Worm (Caenorhabditis elegans) whole organism, early embryonic: Measurements from ENCODE around the gene enpp-1.
"Not testable (repeated sequence)": the region's sequence is repeated elsewhere in the genome, so short reads cannot be mapped to it uniquely, and the experiment has no call there.

Experiments
- B0310.2 ChIP-seq: sonication (generic microtip); optimal IDR thresholded peaks from 2 replicates; lab custom pipeline; 2016; ENCODE audit warnings: mild to moderate bottlenecking, missing genetic modification characterization, missing compliant biosample characterization
- ama-1 ChIP-seq: fragments of 150-350 bp; optimal IDR thresholded peaks from 2 replicates; lab custom pipeline; 2014
- ceh-36 ChIP-seq: sonication (generic microtip); optimal IDR thresholded peaks from 2 replicates; lab custom pipeline; 2016; ENCODE audit warnings: missing genetic modification characterization, inconsistent platforms, missing compliant biosample characterization
- ets-7 ChIP-seq: sonication (generic microtip); optimal IDR thresholded peaks from 2 replicates; lab custom pipeline; 2016; ENCODE audit warnings: missing genotype, missing genetic modification characterization, missing compliant biosample characterization
- flt-1 ChIP-seq: fragments of 200-800 bp; sonication (Bioruptor generic); IDR thresholded peaks from 2 replicates; pipeline ENCODE4 v1.3.6; 2022; ENCODE audit warnings: missing genetic modification characterization, missing compliant biosample characterization
- hmg-4 ChIP-seq: fragments of 200-800 bp; sonication (Bioruptor generic); optimal IDR thresholded peaks from 2 replicates; lab custom pipeline; 2018; ENCODE audit warnings: mild to moderate bottlenecking, missing genetic modification characterization, missing compliant biosample characterization
- hnd-1 ChIP-seq: sonication (generic microtip); optimal IDR thresholded peaks from 2 replicates; lab custom pipeline; 2016; ENCODE audit warnings: missing genetic modification characterization, missing compliant biosample characterization
- tbx-11 ChIP-seq: fragments of 200-800 bp; sonication (Bioruptor generic); IDR thresholded peaks from 2 replicates; pipeline ENCODE4 v1.3.6; 2022; ENCODE audit warnings: missing genetic modification characterization, missing compliant biosample characterization
- tbx-37 ChIP-seq: fragments of 200-800 bp; sonication (Bioruptor generic); conservative IDR thresholded peaks from 2 replicates; pipeline ENCODE4 v1.3.6; 2022; ENCODE audit warnings: missing genetic modification reagents, missing genetic modification characterization, missing compliant biosample characterization
- tra-4 ChIP-seq: sonication (generic microtip); optimal IDR thresholded peaks from 2 replicates; lab custom pipeline; 2017; ENCODE audit warnings: missing genetic modification characterization, missing compliant biosample characterization

DNA sequence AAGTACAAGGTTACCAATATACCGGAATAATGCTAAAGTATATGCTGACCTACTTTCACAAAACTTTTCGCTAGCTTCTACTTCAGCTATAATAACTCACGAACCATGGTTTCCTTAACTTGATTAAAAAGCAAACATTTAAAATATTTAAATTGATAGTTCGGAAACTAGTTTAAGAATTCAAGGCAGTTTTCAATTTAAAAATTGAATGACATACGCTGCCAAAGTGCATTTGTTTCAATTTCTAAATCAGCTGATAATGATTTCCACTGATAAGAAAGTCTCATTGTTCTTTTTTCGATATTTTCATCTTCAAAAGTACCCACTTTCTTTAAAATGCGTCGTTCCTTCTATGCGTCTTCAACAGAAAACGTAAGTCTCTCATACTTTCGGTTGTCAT is at the start of gene enpp-1:
- not testable (repeated sequence) for TF ChIP-seq ama-1 (lab: Kevin White, UChicago); B0310.2 (tag; lab: Kevin White, UChicago); flt-1; hmg-4; ets-7; ceh-36; hnd-1; tbx-37 (GFP tag; lab: Robert Waterston, UW); tbx-11 (GFP tag; lab: Robert Waterston, UW); tra-4 (tag; lab: Kevin White, UChicago)
